Worm (Caenorhabditis elegans) whole organism, L4 larva: ENCODE results near the gene hic-1.

Experiments
- F26F4.8 ChIP-seq: fragments of 200-800 bp; sonication (Bioruptor generic); conservative IDR thresholded peaks from 2 replicates; pipeline ENCODE4 v1.3.6; 2022; ENCODE audit warnings: missing genetic modification characterization, missing compliant biosample characterization
- F44E2.7 ChIP-seq: fragments of 200-800 bp; sonication (Bioruptor generic); IDR thresholded peaks from 2 replicates; pipeline ENCODE4 v2.1.2; 2022; ENCODE audit warnings: missing genetic modification characterization, missing compliant biosample characterization
- F49E8.2 ChIP-seq: sonication (generic microtip); optimal IDR thresholded peaks from 2 replicates; lab custom pipeline; 2016; ENCODE audit warnings: missing compliant biosample characterization, mild to moderate bottlenecking, missing genetic modification characterization, borderline replicate concordance
- T26A8.4 ChIP-seq: fragments of 200-800 bp; sonication (Bioruptor generic); IDR thresholded peaks from 2 replicates; pipeline ENCODE4 v1.3.6; 2022; ENCODE audit warnings: missing genetic modification characterization, missing compliant biosample characterization
- aha-1 ChIP-seq: fragments of 150-350 bp; peaks from one replicate; lab custom pipeline; 2014; ENCODE audit warnings: missing biosample characterization, missing genetic modification characterization
- ceh-62 ChIP-seq: sonication (generic microtip); optimal IDR thresholded peaks from 2 replicates; lab custom pipeline; 2017; ENCODE audit warnings: missing biosample characterization, missing genetic modification characterization
- ces-1 ChIP-seq: fragments of 150-350 bp; sonication (generic microtip); optimal IDR thresholded peaks from 4 replicates; lab custom pipeline; 2014; ENCODE audit warnings: missing biosample characterization, missing genetic modification reagents, missing genetic modification characterization
- cey-2 ChIP-seq: sonication (generic microtip); optimal IDR thresholded peaks from 3 replicates; lab custom pipeline; 2017; ENCODE audit warnings: missing genetic modification characterization, mild to moderate bottlenecking, missing compliant biosample characterization, antibody characterized with exemption, borderline replicate concordance; ENCODE audit not compliant: insufficient read depth
- ctbp-1 ChIP-seq: fragments of 200-800 bp; sonication (Bioruptor generic); IDR thresholded peaks from 2 replicates; pipeline ENCODE4 v1.3.6; 2022; ENCODE audit warnings: missing genetic modification reagents, missing genetic modification characterization, missing compliant biosample characterization
- daf-16 ChIP-seq, 3 experiments: sonication (generic microtip); optimal IDR thresholded peaks; 2 replicates each; lab custom pipeline; 2016 to 2017; ENCODE audit warnings: missing genetic modification characterization in 3 of 3, missing genetic modification reagents in 3 of 3, mild to moderate bottlenecking in 2 of 3, missing compliant biosample characterization in 2 of 3, missing biosample characterization in 1 of 3, moderate library complexity in 1 of 3
- daf-8 ChIP-seq: fragments of 200-800 bp; sonication (Bioruptor generic); IDR thresholded peaks from 2 replicates; pipeline ENCODE4 v1.3.6; 2022; ENCODE audit warnings: missing genetic modification characterization, missing compliant biosample characterization
- dmd-6 ChIP-seq: fragments of 200-800 bp; sonication (Bioruptor generic); IDR thresholded peaks from 2 replicates; pipeline ENCODE4 v1.3.6; 2022; ENCODE audit warnings: missing genetic modification reagents, missing genetic modification characterization, missing compliant biosample characterization
- duxl-1 ChIP-seq: sonication (generic microtip); optimal IDR thresholded peaks from 2 replicates; lab custom pipeline; 2016; ENCODE audit warnings: mild to moderate bottlenecking, missing genetic modification characterization, moderate library complexity, missing compliant biosample characterization; ENCODE audit not compliant: poor library complexity
- dve-1 ChIP-seq: sonication (generic microtip); optimal IDR thresholded peaks from 2 replicates; lab custom pipeline; 2017; ENCODE audit warnings: antibody characterized with exemption, mild to moderate bottlenecking, missing genetic modification characterization, missing compliant biosample characterization; ENCODE audit not compliant: insufficient read depth
- gei-8 ChIP-seq: fragments of 200-800 bp; sonication (Bioruptor generic); optimal IDR thresholded peaks from 2 replicates; lab custom pipeline; 2018; ENCODE audit warnings: mild to moderate bottlenecking, missing genetic modification characterization, missing compliant biosample characterization
- hif-1 ChIP-seq, 2 experiments: sonication (generic microtip); optimal IDR thresholded peaks; 2 replicates each; lab custom pipeline; 2016 to 2017; ENCODE audit warnings: missing compliant biosample characterization in 2 of 2, missing genetic modification characterization in 2 of 2, missing genetic modification reagents in 2 of 2, missing genotype in 2 of 2, mild to moderate bottlenecking in 1 of 2
- hlh-11 ChIP-seq: fragments of 200-800 bp; sonication (Bioruptor generic); optimal IDR thresholded peaks from 2 replicates; lab custom pipeline; 2018; ENCODE audit warnings: mild to moderate bottlenecking, missing genetic modification characterization, missing compliant biosample characterization
- hlh-30 ChIP-seq: sonication (generic microtip); optimal IDR thresholded peaks from 2 replicates; lab custom pipeline; 2017; ENCODE audit warnings: antibody characterized with exemption, mild to moderate bottlenecking, missing genetic modification characterization, missing compliant biosample characterization; ENCODE audit not compliant: insufficient read depth
- hmg-1.1 ChIP-seq: fragments of 200-800 bp; sonication (Bioruptor generic); IDR thresholded peaks from 2 replicates; pipeline ENCODE4 v1.3.6; 2022; ENCODE audit warnings: missing genetic modification reagents, missing genetic modification characterization, missing compliant biosample characterization
- jun-1 ChIP-seq: fragments of 150-350 bp; optimal IDR thresholded peaks from 2 replicates; lab custom pipeline; 2014; ENCODE audit warnings: missing biosample characterization, missing genetic modification reagents, missing genetic modification characterization
- lsy-2 ChIP-seq, 2 experiments: fragments of 150-350 bp in 1 of 2; sonication (generic microtip) in 1 of 2; optimal IDR thresholded peaks; 2 replicates each; lab custom pipeline; 2014 to 2017; ENCODE audit warnings: missing biosample characterization in 2 of 2, missing genetic modification characterization in 2 of 2
- madf-5 ChIP-seq, 2 experiments: fragments of 200-800 bp; sonication (Bioruptor generic); IDR thresholded peaks; 2 replicates each; pipeline ENCODE4 v1.3.6; 2022; ENCODE audit warnings: missing compliant biosample characterization in 2 of 2, missing genetic modification characterization in 2 of 2
- mdl-1 ChIP-seq, 2 experiments: fragments of 150-350 bp in 1 of 2; sonication (generic microtip) in 1 of 2; optimal IDR thresholded peaks; 2 replicates each; lab custom pipeline; 2014 to 2017; ENCODE audit warnings: missing biosample characterization in 2 of 2, missing genetic modification characterization in 2 of 2
- mdt-29 ChIP-seq: fragments of 200-800 bp; sonication (Bioruptor generic); IDR thresholded peaks from 2 replicates; pipeline ENCODE4 v1.3.6; 2022; ENCODE audit warnings: missing genetic modification reagents, missing genetic modification characterization, missing compliant biosample characterization
- mep-1 ChIP-seq: fragments of 150-350 bp; sonication (generic microtip); optimal IDR thresholded peaks from 3 replicates; lab custom pipeline; 2014; ENCODE audit warnings: missing biosample characterization, missing genetic modification characterization
- mxl-3 ChIP-seq: fragments of 200-800 bp; sonication (Bioruptor generic); optimal IDR thresholded peaks from 2 replicates; lab custom pipeline; 2018; ENCODE audit warnings: mild to moderate bottlenecking, missing genetic modification characterization, missing compliant biosample characterization
- nhr-102 ChIP-seq: sonication (generic microtip); optimal IDR thresholded peaks from 2 replicates; lab custom pipeline; 2016; ENCODE audit warnings: mild to moderate bottlenecking, missing genetic modification characterization, moderate library complexity, missing compliant biosample characterization
- nhr-11 ChIP-seq: fragments of 150-350 bp; optimal IDR thresholded peaks from 2 replicates; lab custom pipeline; 2014; ENCODE audit warnings: missing biosample characterization, missing genetic modification characterization
- nhr-111 ChIP-seq: fragments of 200-800 bp; sonication (Bioruptor generic); optimal IDR thresholded peaks from 2 replicates; lab custom pipeline; 2018; ENCODE audit warnings: mild to moderate bottlenecking, missing genetic modification characterization, missing compliant biosample characterization
- nhr-25 ChIP-seq: sonication (generic microtip); optimal IDR thresholded peaks from 2 replicates; lab custom pipeline; 2017; ENCODE audit warnings: missing genetic modification characterization, mild to moderate bottlenecking, missing compliant biosample characterization, antibody characterized with exemption, moderate library complexity, borderline replicate concordance; ENCODE audit not compliant: insufficient read depth
- nhr-28 ChIP-seq: fragments of 150-350 bp; optimal IDR thresholded peaks from 2 replicates; lab custom pipeline; 2014; ENCODE audit warnings: missing biosample characterization, missing genetic modification characterization
- nhr-48 ChIP-seq: sonication (generic microtip); optimal IDR thresholded peaks from 2 replicates; lab custom pipeline; 2016; ENCODE audit warnings: mild to moderate bottlenecking, missing genetic modification characterization, missing compliant biosample characterization
- nhr-77 ChIP-seq: fragments of 150-350 bp; optimal IDR thresholded peaks from 2 replicates; lab custom pipeline; 2014; ENCODE audit warnings: missing biosample characterization, missing genetic modification characterization
- php-3 ChIP-seq: fragments of 200-800 bp; sonication (Bioruptor generic); IDR thresholded peaks from 2 replicates; pipeline ENCODE4 v1.3.6; 2022; ENCODE audit warnings: missing genetic modification reagents, missing genetic modification characterization, missing compliant biosample characterization
- saeg-2 ChIP-seq: fragments of 200-800 bp; sonication (Bioruptor generic); IDR thresholded peaks from 2 replicates; pipeline ENCODE4 v1.3.6; 2022; ENCODE audit warnings: missing genetic modification reagents, missing genetic modification characterization, missing compliant biosample characterization
- sdz-12 ChIP-seq: fragments of 200-800 bp; sonication (Bioruptor generic); optimal IDR thresholded peaks from 2 replicates; lab custom pipeline; 2018; ENCODE audit warnings: mild to moderate bottlenecking, missing genetic modification characterization, missing compliant biosample characterization
- set-16 ChIP-seq: fragments of 200-800 bp; sonication (Bioruptor generic); IDR thresholded peaks from 2 replicates; pipeline ENCODE4 v1.3.6; 2022; ENCODE audit warnings: missing genetic modification reagents, missing genetic modification characterization, missing compliant biosample characterization
- tag-97 ChIP-seq: fragments of 200-800 bp; sonication (Bioruptor generic); IDR thresholded peaks from 2 replicates; pipeline ENCODE4 v1.3.6; 2022; ENCODE audit warnings: missing genetic modification characterization, missing compliant biosample characterization
- tra-1 ChIP-seq: fragments of 200-800 bp; sonication (Bioruptor generic); IDR thresholded peaks from 2 replicates; pipeline ENCODE4 v1.3.6; 2022; ENCODE audit warnings: missing genetic modification reagents, missing genetic modification characterization, missing compliant biosample characterization
- unc-39 ChIP-seq: sonication (generic microtip); optimal IDR thresholded peaks from 2 replicates; lab custom pipeline; 2017; ENCODE audit warnings: missing biosample characterization, missing genetic modification characterization
- unc-62 ChIP-seq, 3 experiments: fragments of 150-350 bp in 1 of 3; sonication (generic microtip); optimal IDR thresholded peaks in 2 of 3; peaks in 1 of 3; 1 replicate in 1 of 3; 2 replicates in 2 of 3; lab custom pipeline; 2014 to 2017; ENCODE audit warnings: missing biosample characterization in 3 of 3, missing genetic modification characterization in 3 of 3, missing genetic modification reagents in 3 of 3, missing genotype in 1 of 3
- vab-7 ChIP-seq: fragments of 200-800 bp; sonication (Bioruptor generic); IDR thresholded peaks from 2 replicates; pipeline ENCODE4 v1.3.6; 2022; ENCODE audit warnings: missing genetic modification reagents, missing genetic modification characterization, missing compliant biosample characterization
- zfp-2 ChIP-seq: sonication (generic microtip); optimal IDR thresholded peaks from 2 replicates; lab custom pipeline; 2016; ENCODE audit warnings: mild to moderate bottlenecking, missing genetic modification characterization, missing compliant biosample characterization
- zip-11 ChIP-seq: fragments of 200-800 bp; sonication (Bioruptor generic); IDR thresholded peaks from 2 replicates; pipeline ENCODE4 v1.3.6; 2022; ENCODE audit warnings: missing genetic modification characterization, missing compliant biosample characterization
- zip-2 ChIP-seq: fragments of 150-350 bp; optimal IDR thresholded peaks from 2 replicates; lab custom pipeline; 2014; ENCODE audit warnings: missing biosample characterization, missing genetic modification characterization
- ztf-11 ChIP-seq: fragments of 150-350 bp; optimal IDR thresholded peaks from 2 replicates; lab custom pipeline; 2014; ENCODE audit warnings: missing biosample characterization, missing genetic modification characterization

Gene hic-1

DNA sequence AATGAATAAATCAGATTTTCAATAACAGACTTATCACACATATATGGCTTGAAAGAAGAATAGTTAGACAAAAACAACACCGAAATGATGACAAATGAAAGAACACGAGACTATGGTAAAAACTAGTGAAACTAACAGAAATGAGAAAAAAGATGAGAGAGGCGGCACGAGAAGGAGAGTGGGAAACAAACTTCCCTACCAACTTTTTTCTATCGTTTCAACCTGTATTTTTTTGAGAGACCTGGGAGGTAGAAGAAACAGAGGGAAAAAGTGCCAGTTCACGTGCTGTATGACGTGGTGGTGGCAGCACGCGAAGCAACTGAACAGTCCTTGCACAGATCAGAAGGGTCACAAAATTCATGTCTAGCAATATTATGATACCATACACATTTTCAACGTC lies 44.2 kb upstream of the hic-1 start:
- TF ChIP-seq hlh-11 (peak; percentile 78), F49E8.2 (no peak), nhr-77 (tag; lab: Kevin White, UChicago) (no peak), dve-1 (tag; lab: Kevin White, UChicago) (peak; percentile 69), ces-1 (GFP tag; lab: Kevin White, UChicago) (no peak), ztf-11 (tag; lab: Kevin White, UChicago) (no peak), unc-62 (GFP tag; optimal IDR thresholded peaks at IDR 0.05 in 1 of 2; lab: Kevin White, UChicago) (peak in 1 of 2 experiments; percentile 82), unc-62 (tag; optimal IDR thresholded peaks at IDR 0.05; lab: Kevin White, UChicago) (no peak), daf-8 (GFP tag; lab: Robert Waterston, UW) (no peak), nhr-111 (no peak), hlh-30 (tag; lab: Kevin White, UChicago) (peak; percentile 91), mdl-1 (tag; optimal IDR thresholded peaks at IDR 0.05; lab: Kevin White, UChicago) (peak in 1 of 2 experiments; percentile 79), duxl-1 (tag; lab: Kevin White, UChicago) (no peak), hmg-1.1 (GFP tag; lab: Robert Waterston, UW) (no peak), aha-1 (tag; lab: Kevin White, UChicago) (peak; percentile 95), mep-1 (tag; lab: Kevin White, UChicago) (peak; percentile 39), dmd-6 (GFP tag; lab: Robert Waterston, UW) (peak; percentile 70), daf-16 (GFP tag; optimal IDR thresholded peaks at IDR 0.05; lab: Kevin White, UChicago) (no peak), daf-16 (tag; optimal IDR thresholded peaks at IDR 0.05; lab: Kevin White, UChicago) (peak; percentile 71), T26A8.4 (GFP tag; lab: Robert Waterston, UW) (no peak), cey-2 (tag; lab: Kevin White, UChicago) (peak; percentile 30), tra-1 (GFP tag; lab: Robert Waterston, UW) (0 out of 2 replicates have a peak, but pooled peaks have one; percentile 26), saeg-2 (GFP tag; lab: Robert Waterston, UW) (no peak), madf-5 (GFP tag; IDR thresholded peaks at IDR 0.05; lab: Robert Waterston, UW) (no peak), mxl-3 (GFP tag; lab: Kevin White, UChicago) (peak; percentile 48), hif-1 (tag; optimal IDR thresholded peaks at IDR 0.05; lab: Kevin White, UChicago) (peak in 1 of 2 experiments; percentile 16), unc-39 (tag; lab: Kevin White, UChicago) (no peak), set-16 (GFP tag; lab: Robert Waterston, UW) (no peak), nhr-28 (tag; lab: Kevin White, UChicago) (peak; percentile 16), gei-8 (GFP tag; lab: Kevin White, UChicago) (no peak), zfp-2 (tag; lab: Kevin White, UChicago) (no peak)

DNA sequence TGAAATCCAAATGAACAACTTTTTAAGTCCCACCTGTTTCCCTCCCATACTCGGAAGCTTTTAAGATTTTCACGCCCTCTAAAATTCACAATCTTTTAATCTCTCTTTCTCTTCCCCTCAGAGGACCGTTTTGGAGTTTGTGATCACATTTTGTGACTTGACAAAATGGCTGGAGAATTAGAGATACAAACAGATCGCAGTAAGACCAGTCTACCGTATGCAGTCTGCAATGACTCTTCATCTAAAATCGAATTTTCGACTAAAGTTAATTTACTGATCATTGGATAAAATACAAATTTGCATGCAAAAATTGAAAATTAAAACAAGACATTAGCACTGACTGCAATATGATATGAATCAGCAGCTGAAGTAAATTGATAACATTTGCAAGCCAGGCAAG lies 42.9 kb upstream of the hic-1 start:
- TF ChIP-seq jun-1 (tag; lab: Kevin White, UChicago): no peak
- TF ChIP-seq nhr-102 (tag; lab: Kevin White, UChicago): peak; percentile 26
- no peak for TF ChIP-seq nhr-11 (tag; lab: Kevin White, UChicago)
- no peak for TF ChIP-seq zip-11
- TF ChIP-seq zip-2 (tag; lab: Kevin White, UChicago): no peak
- TF ChIP-seq F26F4.8: no peak
- peak; percentile 78 for TF ChIP-seq aha-1 (tag; lab: Kevin White, UChicago)
- no peak for TF ChIP-seq ceh-62 (tag; lab: Kevin White, UChicago)
- no peak for TF ChIP-seq daf-16 (GFP tag; optimal IDR thresholded peaks at IDR 0.05; lab: Kevin White, UChicago)
- peak; percentile 1 for TF ChIP-seq daf-16 (tag; optimal IDR thresholded peaks at IDR 0.05; lab: Kevin White, UChicago)
- TF ChIP-seq php-3: no peak
- TF ChIP-seq F44E2.7 (GFP tag; lab: Robert Waterston, UW): no peak
- no peak for TF ChIP-seq hif-1 (tag; optimal IDR thresholded peaks at IDR 0.05; lab: Kevin White, UChicago)
- no peak for TF ChIP-seq ces-1 (GFP tag; lab: Kevin White, UChicago)
- no peak for TF ChIP-seq nhr-48 (tag; lab: Kevin White, UChicago)
- peak; percentile 32 for TF ChIP-seq nhr-28 (tag; lab: Kevin White, UChicago)
- TF ChIP-seq lsy-2 (tag; optimal IDR thresholded peaks at IDR 0.05; lab: Kevin White, UChicago): peak in 1 of 2 experiments; percentile 21
- TF ChIP-seq vab-7: no peak
- no peak for TF ChIP-seq mdl-1 (tag; optimal IDR thresholded peaks at IDR 0.05; lab: Kevin White, UChicago)
- TF ChIP-seq sdz-12 (GFP tag; lab: Kevin White, UChicago): no peak
- TF ChIP-seq ctbp-1 (GFP tag; lab: Robert Waterston, UW): no peak
- TF ChIP-seq nhr-77 (tag; lab: Kevin White, UChicago): no peak
- TF ChIP-seq nhr-25 (tag; lab: Kevin White, UChicago): no peak
- TF ChIP-seq tag-97 (GFP tag; lab: Robert Waterston, UW): no peak
- TF ChIP-seq cey-2 (tag; lab: Kevin White, UChicago): no peak
- no peak for TF ChIP-seq mdt-29
- TF ChIP-seq dve-1 (tag; lab: Kevin White, UChicago): peak; percentile 12
